Worm (Caenorhabditis elegans): Measurements from ENCODE around the gene B0403.6.

- TF ChIP-seq ceh-30 (tag; optimal IDR thresholded peaks at IDR 0.05) (no peak), ceh-24 (tag; optimal IDR thresholded peaks at IDR 0.05) (no peak), elt-2 (tag; optimal IDR thresholded peaks at IDR 0.05) (no peak)
These were observed 47.5 kb upstream of the B0403.6 start for ce11 chrX:7122655-7123054.
